Worm (Caenorhabditis elegans): ENCODE measurements around the gene clec-191.

- TF ChIP-seq unc-62 (GFP tag; optimal IDR thresholded peaks at IDR 0.05), result no peak
- no peak for TF ChIP-seq fkh-10 (GFP tag; optimal IDR thresholded peaks at IDR 0.05)
- no peak for TF ChIP-seq nhr-23 (tag; optimal IDR thresholded peaks at IDR 0.05)
- TF ChIP-seq ama-1 (optimal IDR thresholded peaks at IDR 0.05), result no peak
- no peak for TF ChIP-seq ceh-9 (tag; optimal IDR thresholded peaks at IDR 0.05)
- no peak for TF ChIP-seq nhr-76 (tag; optimal IDR thresholded peaks at IDR 0.05)
- no peak for TF ChIP-seq nhr-25 (tag; optimal IDR thresholded peaks at IDR 0.05)
- no peak for TF ChIP-seq pha-4 (tag; optimal IDR thresholded peaks at IDR 0.05)
- no peak for TF ChIP-seq skn-1 (tag; optimal IDR thresholded peaks at IDR 0.05)
- no peak for TF ChIP-seq ztf-11 (tag; optimal IDR thresholded peaks at IDR 0.05)
Measured at ce11 chrIV:16280614-16281013, at the start of gene clec-191.

Measured in whole organism, L3 larva.